Fruit fly (Drosophila melanogaster) whole organism, embryonic: ENCODE results near the gene CG14282.

ENCODE experiments used
- ATbp ChIP-seq: fragments of 200-800 bp; sonication (Bioruptor generic); optimal IDR thresholded peaks from 2 replicates; lab custom pipeline; 2017; ENCODE audit warnings: missing biosample characterization, mild to moderate bottlenecking, missing genetic modification characterization, missing genetic modification reagents
- Adf1 ChIP-seq: fragments of 200-800 bp; sonication (Bioruptor generic); IDR thresholded peaks from 2 replicates; pipeline ENCODE4 v1.3.6; 2022; ENCODE audit warnings: missing biosample characterization, missing genetic modification characterization
- Bgb ChIP-seq: fragments of 200-800 bp; sonication (Bioruptor generic); IDR thresholded peaks from 2 replicates; pipeline ENCODE4 v1.3.6; 2022; ENCODE audit warnings: missing biosample characterization, missing genetic modification characterization; ENCODE audit not compliant: partially characterized antibody
- CG10209 ChIP-seq: fragments of 200-800 bp; sonication (Bioruptor generic); optimal IDR thresholded peaks from 3 replicates; lab custom pipeline; 2017; ENCODE audit warnings: missing biosample characterization, mild to moderate bottlenecking, missing genetic modification characterization, missing genetic modification reagents
- CG10366 ChIP-seq: fragments of 200-800 bp; sonication (Bioruptor generic); IDR thresholded peaks from 2 replicates; pipeline ENCODE4 v1.3.6; 2022; ENCODE audit warnings: missing biosample characterization, missing genetic modification characterization
- CG13894 ChIP-seq: fragments of 200-800 bp; sonication (Bioruptor generic); optimal IDR thresholded peaks from 3 replicates; lab custom pipeline; 2018; ENCODE audit warnings: missing biosample characterization, mild to moderate bottlenecking, missing genetic modification characterization, moderate library complexity
- CG14710 ChIP-seq: fragments of 200-800 bp; sonication (Bioruptor generic); optimal IDR thresholded peaks from 3 replicates; lab custom pipeline; 2019; ENCODE audit warnings: missing biosample characterization, mild to moderate bottlenecking, missing genetic modification characterization, moderate library complexity
- CG15601 ChIP-seq: fragments of 200-800 bp; sonication (Bioruptor generic); optimal IDR thresholded peaks from 3 replicates; lab custom pipeline; 2019; ENCODE audit warnings: missing biosample characterization, mild to moderate bottlenecking, missing genetic modification characterization, moderate library complexity
- CG16815 ChIP-seq: fragments of 200-800 bp; sonication (Bioruptor generic); optimal IDR thresholded peaks from 3 replicates; lab custom pipeline; 2017; ENCODE audit warnings: missing biosample characterization, mild to moderate bottlenecking, missing genetic modification characterization
- CG17186 ChIP-seq: fragments of 200-800 bp; sonication (Bioruptor generic); optimal IDR thresholded peaks from 3 replicates; lab custom pipeline; 2017; ENCODE audit warnings: missing biosample characterization, missing genetic modification reagents, missing genetic modification characterization
- CG32767 ChIP-seq: fragments of 200-800 bp; sonication (Bioruptor generic); IDR thresholded peaks from 2 replicates; pipeline ENCODE4 v1.3.6; 2022; ENCODE audit warnings: missing biosample characterization, missing genetic modification characterization
- CG3407 ChIP-seq: fragments of 200-800 bp; sonication (Bioruptor generic); optimal IDR thresholded peaks from 2 replicates; lab custom pipeline; 2018; ENCODE audit warnings: missing biosample characterization, mild to moderate bottlenecking, missing genetic modification characterization
- CG6689 ChIP-seq: fragments of 200-800 bp; sonication (Bioruptor generic); IDR thresholded peaks from 2 replicates; pipeline ENCODE4 v1.3.6; 2022; ENCODE audit warnings: missing biosample characterization, missing genetic modification characterization
- CG6813 ChIP-seq: fragments of 200-800 bp; sonication (Bioruptor generic); optimal IDR thresholded peaks from 2 replicates; lab custom pipeline; 2017; ENCODE audit warnings: missing biosample characterization, missing genetic modification characterization, mild to moderate bottlenecking, moderate library complexity, missing genetic modification reagents
- CG7839 ChIP-seq: fragments of 200-800 bp; sonication (Bioruptor generic); optimal IDR thresholded peaks from 3 replicates; lab custom pipeline; 2018; ENCODE audit warnings: missing biosample characterization, mild to moderate bottlenecking, missing genetic modification characterization, moderate library complexity
- CG8478 ChIP-seq: fragments of >200 bp; optimal IDR thresholded peaks from 2 replicates; lab custom pipeline; 2018
- CG8765 ChIP-seq: fragments of 200-800 bp; sonication (Bioruptor generic); IDR thresholded peaks from 2 replicates; pipeline ENCODE4 v1.3.6; 2022; ENCODE audit warnings: missing biosample characterization, missing genetic modification characterization
- CG9609 ChIP-seq: fragments of 200-800 bp; sonication (Bioruptor generic); optimal IDR thresholded peaks from 3 replicates; lab custom pipeline; 2016; ENCODE audit warnings: missing biosample characterization, missing genetic modification characterization
- CG9932 ChIP-seq: fragments of 200-800 bp; sonication (Bioruptor generic); IDR thresholded peaks from 2 replicates; pipeline ENCODE4 v1.3.6; 2022; ENCODE audit warnings: missing biosample characterization, missing genetic modification characterization
- Dek ChIP-seq: fragments of 200-800 bp; sonication (Bioruptor generic); optimal IDR thresholded peaks from 3 replicates; lab custom pipeline; 2019; ENCODE audit warnings: missing biosample characterization, mild to moderate bottlenecking, missing genetic modification characterization, moderate library complexity
- Dll ChIP-seq: fragments of 200-800 bp; sonication (Bioruptor generic); IDR thresholded peaks from 4 replicates; pipeline ENCODE4 v1.3.6; 2022; ENCODE audit warnings: missing biosample characterization, missing genetic modification characterization; ENCODE audit not compliant: partially characterized antibody
- Drgx ChIP-seq: fragments of 200-800 bp; sonication (Bioruptor generic); IDR thresholded peaks from 2 replicates; pipeline ENCODE4 v1.3.6; 2022; ENCODE audit warnings: missing biosample characterization, missing genetic modification characterization
- H2.0 ChIP-seq: fragments of 200-800 bp; sonication (Bioruptor generic); IDR thresholded peaks from 2 replicates; pipeline ENCODE4 v1.3.6; 2022; ENCODE audit warnings: missing biosample characterization, missing genetic modification characterization
- Hmx ChIP-seq: fragments of 200-800 bp; sonication (Bioruptor generic); optimal IDR thresholded peaks from 2 replicates; lab custom pipeline; 2016; ENCODE audit warnings: missing biosample characterization, missing genetic modification characterization
- Hsf ChIP-seq: fragments of 200-800 bp; sonication (Bioruptor generic); optimal IDR thresholded peaks from 3 replicates; lab custom pipeline; 2016; ENCODE audit warnings: missing biosample characterization, missing genetic modification characterization
- Meics ChIP-seq: fragments of 200-800 bp; sonication (Bioruptor generic); optimal IDR thresholded peaks from 2 replicates; lab custom pipeline; 2017; ENCODE audit warnings: missing biosample characterization, mild to moderate bottlenecking, missing genetic modification characterization
- Oli ChIP-seq: fragments of 200-800 bp; sonication (Bioruptor generic); optimal IDR thresholded peaks from 2 replicates; lab custom pipeline; 2018; ENCODE audit warnings: missing biosample characterization, mild to moderate bottlenecking, missing genetic modification characterization, moderate library complexity
- Optix ChIP-seq: fragments of 200-800 bp; sonication (Bioruptor generic); IDR thresholded peaks from 3 replicates; pipeline ENCODE4 v1.3.6; 2022; ENCODE audit warnings: missing biosample characterization, missing genetic modification characterization
- PHDP ChIP-seq: fragments of 200-800 bp; sonication (Bioruptor generic); optimal IDR thresholded peaks from 3 replicates; lab custom pipeline; 2018; ENCODE audit warnings: missing biosample characterization, mild to moderate bottlenecking, missing genetic modification characterization, moderate library complexity
- Rfx ChIP-seq: fragments of 200-800 bp; sonication (Bioruptor generic); IDR thresholded peaks from 2 replicates; pipeline ENCODE4 v1.3.6; 2022; ENCODE audit warnings: missing biosample characterization, missing genetic modification characterization
- Six4 ChIP-seq: fragments of 200-800 bp; sonication (Bioruptor generic); optimal IDR thresholded peaks from 2 replicates; lab custom pipeline; 2016; ENCODE audit warnings: missing biosample characterization, missing genetic modification characterization
- Sry-β ChIP-seq: fragments of 200-800 bp; sonication (Bioruptor generic); optimal IDR thresholded peaks from 2 replicates; lab custom pipeline; 2018; ENCODE audit warnings: missing biosample characterization, mild to moderate bottlenecking, missing genetic modification characterization, moderate library complexity
- Xbp1 ChIP-seq: fragments of 200-800 bp; sonication (Bioruptor generic); optimal IDR thresholded peaks from 3 replicates; lab custom pipeline; 2016; ENCODE audit warnings: missing biosample characterization, mild to moderate bottlenecking, missing genetic modification characterization
- ato ChIP-seq: fragments of 200-800 bp; sonication (Bioruptor generic); IDR thresholded peaks from 2 replicates; pipeline ENCODE4 v1.3.6; 2022; ENCODE audit warnings: missing biosample characterization, missing genetic modification characterization; ENCODE audit not compliant: partially characterized antibody
- br ChIP-seq: fragments of >200 bp; optimal IDR thresholded peaks from 2 replicates; lab custom pipeline; 2017
- bsh ChIP-seq, 2 experiments: fragments of 200-800 bp; sonication (Bioruptor generic); optimal IDR thresholded peaks; 2 replicates each; lab custom pipeline; 2017 to 2018; ENCODE audit warnings: mild to moderate bottlenecking in 2 of 2, missing biosample characterization in 2 of 2, missing genetic modification characterization in 2 of 2, moderate library complexity in 1 of 2
- chn ChIP-seq: fragments of 200-800 bp; sonication (Bioruptor generic); optimal IDR thresholded peaks from 2 replicates; lab custom pipeline; 2016; ENCODE audit warnings: missing biosample characterization, missing genetic modification characterization
- ci ChIP-seq: fragments of 200-800 bp; sonication (Bioruptor generic); IDR thresholded peaks from 3 replicates; pipeline ENCODE4 v1.3.6; 2022; ENCODE audit warnings: missing biosample characterization, missing genetic modification characterization
- corto ChIP-seq: fragments of 200-800 bp; sonication (Bioruptor generic); optimal IDR thresholded peaks from 2 replicates; lab custom pipeline; 2016; ENCODE audit warnings: missing biosample characterization, mild to moderate bottlenecking, missing genetic modification characterization, moderate library complexity
- en ChIP-seq: fragments of 200-800 bp; sonication (Bioruptor generic); optimal IDR thresholded peaks from 2 replicates; lab custom pipeline; 2016; ENCODE audit warnings: missing biosample characterization, missing genetic modification characterization
- gcm ChIP-seq: fragments of 200-800 bp; sonication (Bioruptor generic); optimal IDR thresholded peaks from 2 replicates; lab custom pipeline; 2019; ENCODE audit warnings: missing biosample characterization, mild to moderate bottlenecking, missing genetic modification characterization, moderate library complexity
- gfzf ChIP-seq: fragments of 200-800 bp; sonication (Bioruptor generic); optimal IDR thresholded peaks from 2 replicates; lab custom pipeline; 2016; ENCODE audit warnings: missing biosample characterization, mild to moderate bottlenecking, missing genetic modification characterization, moderate library complexity
- salm ChIP-seq: fragments of 200-800 bp; sonication (Bioruptor generic); optimal IDR thresholded peaks from 2 replicates; lab custom pipeline; 2018; ENCODE audit warnings: missing biosample characterization, mild to moderate bottlenecking, missing genetic modification characterization
- sc ChIP-seq, 3 experiments: fragments of >200 bp in 2 of 3; fragments of 200-800 bp in 1 of 3; sonication (Bioruptor generic) in 1 of 3; optimal IDR thresholded peaks; 2 replicates in 2 of 3; 3 replicates in 1 of 3; lab custom pipeline; 2017; ENCODE audit warnings: mild to moderate bottlenecking in 1 of 3, missing biosample characterization in 1 of 3, missing genetic modification characterization in 1 of 3, missing genetic modification reagents in 1 of 3
- sug ChIP-seq: fragments of 200-800 bp; optimal IDR thresholded peaks from 2 replicates; lab custom pipeline; 2019; ENCODE audit warnings: missing biosample characterization, mild to moderate bottlenecking, missing genetic modification characterization, moderate library complexity
- vnd ChIP-seq: fragments of 200-800 bp; sonication (Bioruptor generic); IDR thresholded peaks from 3 replicates; pipeline ENCODE4 v1.3.6; 2022; ENCODE audit warnings: missing biosample characterization, missing genetic modification characterization; ENCODE audit not compliant: partially characterized antibody
- wek ChIP-seq: fragments of 200-800 bp; sonication (Bioruptor generic); optimal IDR thresholded peaks from 3 replicates; lab custom pipeline; 2018; ENCODE audit warnings: missing biosample characterization, mild to moderate bottlenecking, missing genetic modification characterization, moderate library complexity
- zf30C ChIP-seq: fragments of 200-800 bp; sonication (Bioruptor generic); optimal IDR thresholded peaks from 3 replicates; lab custom pipeline; 2018; ENCODE audit warnings: missing biosample characterization, mild to moderate bottlenecking, missing genetic modification characterization

Gene CG14282

DNA sequence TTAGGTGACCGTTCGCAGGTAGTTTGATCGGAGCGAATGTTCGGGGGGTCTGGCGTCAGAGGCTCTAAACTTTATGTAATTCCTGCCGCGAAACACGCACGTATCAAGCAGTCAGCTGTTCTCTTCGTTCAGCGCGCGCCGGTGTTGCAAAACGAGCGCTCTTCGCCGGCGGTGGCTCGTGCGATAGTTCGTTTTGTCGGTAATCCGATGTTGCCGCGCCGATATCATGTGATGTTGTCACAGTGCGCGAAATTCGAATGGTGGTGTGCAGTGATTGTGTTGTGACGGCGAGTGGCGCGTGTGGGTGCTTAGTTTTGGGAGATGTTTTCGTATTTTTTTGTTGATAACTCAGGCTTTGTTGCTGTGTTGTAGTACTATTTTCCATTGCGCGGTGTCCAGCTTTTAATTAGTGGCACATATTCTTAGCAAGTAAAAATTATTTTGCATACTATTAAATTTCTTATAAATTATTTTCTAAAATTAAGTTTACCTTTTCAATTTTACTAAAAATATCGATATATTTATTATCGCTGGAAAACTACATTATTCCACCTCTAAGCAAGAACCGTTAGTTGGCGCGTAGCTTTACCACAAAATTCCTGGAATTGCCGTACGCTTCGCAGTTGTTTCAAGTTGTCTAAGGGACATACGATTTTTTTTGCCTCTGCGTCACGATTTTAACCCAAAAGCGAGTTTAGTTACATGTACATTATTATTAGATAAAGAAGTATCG, 20.0 kb upstream of the CG14282 start, which contains the start of gene nanos (continued):
- peak; percentile 98 for TF ChIP-seq CG17186 (GFP tag; lab: Kevin White, UChicago)
- peak; percentile 65 for TF ChIP-seq CG10209 (GFP tag; lab: Kevin White, UChicago)
- TF ChIP-seq Xbp1 (GFP tag; lab: Kevin White, UChicago) = peak; percentile 71
- peak; percentile 54 for TF ChIP-seq Hsf (GFP tag; lab: Kevin White, UChicago)
- TF ChIP-seq sc (optimal IDR thresholded peaks at IDR 0.05; lab: Kevin White, UChicago) = no peak
- no peak for TF ChIP-seq sc (GFP tag; optimal IDR thresholded peaks at IDR 0.05; lab: Kevin White, UChicago)
- TF ChIP-seq ato (GFP tag; lab: Robert Waterston, UW) = peak; percentile 98
- peak; percentile 97 for TF ChIP-seq sug
- TF ChIP-seq CG15601 = peak; percentile 29
- TF ChIP-seq Rfx (GFP tag; lab: Robert Waterston, UW) = peak; percentile 92
- TF ChIP-seq Optix = peak; percentile 61; the same call in 2 of the 3 replicates
- TF ChIP-seq CG6813 (GFP tag; lab: Kevin White, UChicago) = peak; percentile 10
- peak; percentile 81 for TF ChIP-seq CG9609
- TF ChIP-seq CG3407 (GFP tag; lab: Kevin White, UChicago) = no peak
- TF ChIP-seq ATbp (GFP tag; lab: Kevin White, UChicago) = no peak
- no peak for TF ChIP-seq zf30C (GFP tag; lab: Kevin White, UChicago)
- TF ChIP-seq wek (GFP tag; lab: Kevin White, UChicago) = peak; percentile 36
- no peak for TF ChIP-seq CG32767 (GFP tag; lab: Robert Waterston, UW)
- peak; percentile 100 for TF ChIP-seq Bgb (GFP tag; lab: Robert Waterston, UW)
- peak; percentile 98 for TF ChIP-seq Dll
- peak; percentile 81 for TF ChIP-seq ci (GFP tag; lab: Robert Waterston, UW)
- peak; percentile 29; the same call in 1 of the 2 replicates for TF ChIP-seq Drgx (GFP tag; lab: Robert Waterston, UW)
- peak; percentile 59 for TF ChIP-seq Adf1 (GFP tag; lab: Robert Waterston, UW)
- TF ChIP-seq Meics (GFP tag; lab: Kevin White, UChicago) = peak; percentile 49
- peak; percentile 21 for TF ChIP-seq en
- peak; percentile 96 for TF ChIP-seq CG9932
- TF ChIP-seq Six4 = peak; percentile 31
- peak; percentile 36 for TF ChIP-seq CG16815 (GFP tag; lab: Kevin White, UChicago)
- 0 out of 2 replicates have a peak, but pooled peaks have one; percentile 23 for TF ChIP-seq CG6689 (GFP tag; lab: Robert Waterston, UW)
- TF ChIP-seq vnd = peak; percentile 98
- TF ChIP-seq bsh (GFP tag; optimal IDR thresholded peaks at IDR 0.05; lab: Kevin White, UChicago) = peak in 1 of 2 experiments; percentile 2
- no peak for TF ChIP-seq Hmx (GFP tag; lab: Kevin White, UChicago)
- peak; percentile 79 for TF ChIP-seq CG14710
- peak; percentile 36 for TF ChIP-seq CG8478 (lab: Kevin White, UChicago)
- TF ChIP-seq br = no peak
- TF ChIP-seq H2.0 (GFP tag; lab: Robert Waterston, UW) = peak; percentile 59; the same call in 1 of the 2 replicates
- peak; percentile 27 for TF ChIP-seq PHDP (tag; lab: Kevin White, UChicago)
- peak; percentile 56 for TF ChIP-seq CG13894 (tag; lab: Kevin White, UChicago)
- no peak for TF ChIP-seq salm
- peak; percentile 61 for TF ChIP-seq Dek (tag; lab: Kevin White, UChicago)
- peak; percentile 58 for TF ChIP-seq CG10366 (GFP tag; lab: Robert Waterston, UW)
- peak; percentile 51; the same call in 1 of the 2 replicates for TF ChIP-seq CG8765 (GFP tag; lab: Robert Waterston, UW)
- peak; percentile 41 for TF ChIP-seq gfzf
- no peak for TF ChIP-seq Sry-β (GFP tag; lab: Kevin White, UChicago)
- TF ChIP-seq chn (GFP tag; lab: Kevin White, UChicago) = peak; percentile 35
- no peak for TF ChIP-seq corto (GFP tag; lab: Kevin White, UChicago)
- TF ChIP-seq gcm (GFP tag; lab: Kevin White, UChicago) = no peak
- TF ChIP-seq CG7839 (tag; lab: Kevin White, UChicago) = peak; percentile 46
- TF ChIP-seq Oli (tag; lab: Kevin White, UChicago) = peak; percentile 13
